Worm (Caenorhabditis elegans) whole organism, mixed stage, embryonic: ENCODE results near the gene H09F14.1.

Source experiments
- M03D4.4 ChIP-seq: sonication (generic microtip); optimal IDR thresholded peaks from 2 replicates; lab custom pipeline; 2017; ENCODE audit warnings: mild to moderate bottlenecking, missing genetic modification characterization, missing compliant biosample characterization
- ceh-39 ChIP-seq: fragments of 150-350 bp; optimal IDR thresholded peaks from 2 replicates; lab custom pipeline; 2014; ENCODE audit warnings: missing biosample characterization, missing genetic modification characterization
- ceh-43 ChIP-seq: fragments of 200-800 bp; sonication (Bioruptor generic); optimal IDR thresholded peaks from 2 replicates; lab custom pipeline; 2018; ENCODE audit warnings: mild to moderate bottlenecking, missing genetic modification characterization, moderate library complexity, missing compliant biosample characterization
- ceh-83 ChIP-seq: fragments of 200-800 bp; sonication (Bioruptor generic); optimal IDR thresholded peaks from 2 replicates; lab custom pipeline; 2018; ENCODE audit warnings: mild to moderate bottlenecking, missing genetic modification characterization, missing compliant biosample characterization
- ces-1 ChIP-seq: fragments of 150-350 bp; optimal IDR thresholded peaks from 2 replicates; lab custom pipeline; 2014; ENCODE audit warnings: missing biosample characterization, missing genetic modification reagents, missing genetic modification characterization
- cnd-1 ChIP-seq: fragments of 200-800 bp; sonication (Bioruptor generic); optimal IDR thresholded peaks from 2 replicates; lab custom pipeline; 2018; ENCODE audit warnings: mild to moderate bottlenecking, missing genetic modification characterization, missing compliant biosample characterization
- drap-1 ChIP-seq: fragments of 200-800 bp; sonication (Bioruptor generic); optimal IDR thresholded peaks from 3 replicates; lab custom pipeline; 2018; ENCODE audit warnings: mild to moderate bottlenecking, missing genetic modification characterization, missing compliant biosample characterization
- elt-1 ChIP-seq: sonication (generic microtip); optimal IDR thresholded peaks from 2 replicates; lab custom pipeline; 2017; ENCODE audit warnings: missing genetic modification characterization, mild to moderate bottlenecking, missing compliant biosample characterization, antibody characterized with exemption, moderate library complexity, borderline replicate concordance; ENCODE audit not compliant: insufficient read depth
- flh-1 ChIP-seq: fragments of 200-800 bp; sonication (Bioruptor generic); optimal IDR thresholded peaks from 2 replicates; lab custom pipeline; 2018; ENCODE audit warnings: mild to moderate bottlenecking, missing genetic modification characterization, moderate library complexity, missing compliant biosample characterization
- ham-2 ChIP-seq: fragments of 200-800 bp; sonication (Bioruptor generic); optimal IDR thresholded peaks from 2 replicates; lab custom pipeline; 2018; ENCODE audit warnings: mild to moderate bottlenecking, missing genetic modification characterization, missing compliant biosample characterization
- hlh-1 ChIP-seq: fragments of 150-350 bp; optimal IDR thresholded peaks from 2 replicates; lab custom pipeline; 2014; ENCODE audit warnings: missing biosample characterization, missing genetic modification reagents, missing genetic modification characterization
- lin-13 ChIP-seq: fragments of 150-350 bp; optimal IDR thresholded peaks from 2 replicates; lab custom pipeline; 2014; ENCODE audit warnings: missing biosample characterization, missing genetic modification characterization
- lin-32 ChIP-seq: fragments of 200-800 bp; sonication (Bioruptor generic); optimal IDR thresholded peaks from 2 replicates; lab custom pipeline; 2018; ENCODE audit warnings: mild to moderate bottlenecking, missing genetic modification characterization, missing compliant biosample characterization
- lsy-2 ChIP-seq: fragments of 150-350 bp; optimal IDR thresholded peaks from 2 replicates; lab custom pipeline; 2014; ENCODE audit warnings: missing biosample characterization, missing genetic modification characterization
- mab-5 ChIP-seq: fragments of 150-350 bp; optimal IDR thresholded peaks from 2 replicates; lab custom pipeline; 2014; ENCODE audit warnings: missing biosample characterization, missing genetic modification characterization
- mls-2 ChIP-seq: sonication (generic microtip); optimal IDR thresholded peaks from 2 replicates; lab custom pipeline; 2016; ENCODE audit warnings: mild to moderate bottlenecking, missing genetic modification characterization, moderate library complexity, missing compliant biosample characterization
- nhr-12 ChIP-seq: fragments of 150-350 bp; optimal IDR thresholded peaks from 2 replicates; lab custom pipeline; 2014; ENCODE audit warnings: missing biosample characterization, missing genetic modification characterization
- nhr-2 ChIP-seq: fragments of 150-350 bp; optimal IDR thresholded peaks from 2 replicates; lab custom pipeline; 2014; ENCODE audit warnings: missing biosample characterization, missing genetic modification characterization
- nhr-237 ChIP-seq: fragments of 150-350 bp; optimal IDR thresholded peaks from 2 replicates; lab custom pipeline; 2014; ENCODE audit warnings: missing biosample characterization, missing genetic modification characterization
- nhr-28 ChIP-seq: fragments of 150-350 bp; optimal IDR thresholded peaks from 2 replicates; lab custom pipeline; 2014; ENCODE audit warnings: missing biosample characterization, missing genetic modification characterization
- sem-2 ChIP-seq: fragments of 200-800 bp; sonication (Bioruptor generic); optimal IDR thresholded peaks from 2 replicates; lab custom pipeline; 2018; ENCODE audit warnings: mild to moderate bottlenecking, missing genetic modification characterization, missing compliant biosample characterization
- snpc-4 ChIP-seq: fragments of 150-350 bp; optimal IDR thresholded peaks from 2 replicates; lab custom pipeline; 2014; ENCODE audit warnings: missing biosample characterization, missing genetic modification characterization
- sptf-1 ChIP-seq: sonication (generic microtip); optimal IDR thresholded peaks from 2 replicates; lab custom pipeline; 2017; ENCODE audit warnings: mild to moderate bottlenecking, missing genetic modification characterization, moderate library complexity, missing compliant biosample characterization
- tbx-8 ChIP-seq: fragments of 200-800 bp; sonication (Bioruptor generic); optimal IDR thresholded peaks from 2 replicates; lab custom pipeline; 2018; ENCODE audit warnings: mild to moderate bottlenecking, missing genetic modification characterization, moderate library complexity, missing compliant biosample characterization
- unc-120 ChIP-seq: sonication (generic microtip); optimal IDR thresholded peaks from 2 replicates; lab custom pipeline; 2017; ENCODE audit warnings: missing genetic modification characterization, missing compliant biosample characterization; ENCODE audit not compliant: poor library complexity, severe bottlenecking
- zip-8 ChIP-seq: fragments of 150-350 bp; optimal IDR thresholded peaks from 2 replicates; lab custom pipeline; 2014; ENCODE audit warnings: missing biosample characterization, missing genetic modification characterization
- ztf-11 ChIP-seq: fragments of 150-350 bp; optimal IDR thresholded peaks from 2 replicates; lab custom pipeline; 2014; ENCODE audit warnings: missing biosample characterization, missing genetic modification characterization

Gene H09F14.1

DNA sequence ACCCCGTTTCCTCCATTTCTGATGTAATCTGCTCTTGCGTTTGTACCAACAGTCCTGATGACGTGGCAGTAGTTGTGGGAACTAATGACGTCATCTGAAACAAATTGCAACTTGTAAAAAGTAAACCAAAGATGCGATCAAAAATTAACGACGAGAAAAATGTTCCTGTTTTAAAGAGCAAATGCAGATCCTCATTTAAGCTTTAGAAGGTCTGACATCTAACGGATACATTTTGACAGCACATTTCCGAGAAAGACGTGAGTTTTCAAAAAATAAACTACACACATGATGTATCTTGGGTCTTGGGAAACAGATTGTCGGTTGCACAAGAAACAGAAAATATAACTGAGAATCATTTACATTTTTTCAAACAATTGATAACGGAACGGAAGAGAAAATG, at the start of gene H09F14.1:
TSS of gene H09F14.1 (minus strand) at position 101 of the 400 bp plus-strand sequence.
- TF ChIP-seq nhr-237 (tag; lab: Kevin White, UChicago) = no peak
- TF ChIP-seq zip-8 = peak; percentile 19

DNA sequence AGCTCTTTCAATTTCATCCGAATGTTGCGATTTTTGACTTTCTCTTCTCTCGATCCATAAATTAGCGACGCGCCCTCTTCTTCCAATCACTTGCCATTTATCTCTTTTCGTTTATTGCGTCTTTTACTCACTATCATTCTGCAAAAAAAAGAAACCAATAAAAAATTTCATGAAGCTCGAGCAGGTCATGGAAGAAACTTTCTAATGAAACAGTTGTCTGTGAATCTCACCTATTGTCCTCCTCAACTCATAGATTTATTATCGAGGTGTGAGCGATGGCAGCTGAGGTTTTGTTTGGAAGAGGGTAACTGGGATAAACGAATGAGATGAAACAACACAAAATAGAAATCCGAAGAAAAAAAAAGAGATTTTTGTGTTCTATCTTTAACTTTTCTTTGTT, 48.9 kb upstream of the H09F14.1 start:
- TF ChIP-seq flh-1 (GFP tag; lab: Kevin White, UChicago) = no peak
- TF ChIP-seq hlh-1 (tag; lab: Kevin White, UChicago) = no peak

DNA sequence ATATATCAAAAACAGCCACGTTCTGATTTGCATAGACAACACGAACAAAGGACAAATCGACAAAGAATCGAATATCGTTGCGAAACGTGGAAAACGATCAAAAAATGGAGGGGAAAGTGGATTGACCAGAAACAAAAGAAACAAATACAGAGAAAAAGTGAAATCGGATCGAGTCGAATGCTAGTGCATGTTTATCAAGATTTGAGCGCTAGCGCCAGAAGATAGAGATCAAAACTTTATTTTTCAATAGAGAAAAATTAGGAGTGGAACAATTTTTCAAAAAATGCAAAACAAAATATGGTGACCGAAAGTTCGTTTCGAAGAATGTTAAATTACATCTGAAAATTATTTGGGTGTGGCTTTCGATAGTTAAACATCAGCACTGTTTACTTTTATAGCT, 46.6 kb upstream of the H09F14.1 start:
- TF ChIP-seq lsy-2 (tag; lab: Kevin White, UChicago) (no peak), elt-1 (tag; lab: Kevin White, UChicago) (peak; percentile 69)

DNA sequence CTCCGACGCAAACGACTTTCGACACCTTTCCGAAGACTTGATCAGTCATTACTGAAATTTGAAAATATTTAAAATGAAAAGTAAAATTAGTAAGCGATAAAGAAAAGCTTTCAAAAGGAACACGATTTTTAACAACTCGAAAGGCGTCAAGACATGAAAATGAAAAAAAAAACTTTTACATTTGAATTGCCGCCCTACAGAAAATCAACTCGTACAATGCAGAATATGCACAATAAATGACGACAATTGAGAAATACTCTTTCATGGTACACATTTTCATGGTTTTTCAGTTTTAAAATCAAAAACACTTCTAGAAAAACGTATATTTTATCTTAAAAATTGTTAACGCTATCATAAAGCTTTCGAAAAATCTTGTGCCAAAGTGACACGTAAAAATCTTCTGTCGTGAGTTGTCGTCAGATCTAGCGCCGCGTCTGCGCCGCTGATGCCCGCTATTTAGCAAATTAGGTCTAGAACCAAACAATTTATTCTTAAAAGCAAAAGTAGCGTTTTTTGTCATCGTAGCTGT, 46.1 kb upstream of the H09F14.1 start, which contains the start of gene sqv-4:
TSS of gene sqv-4 (minus strand) at position 51 of the 529 bp plus-strand sequence.
- no peak for TF ChIP-seq ham-2 (GFP tag; lab: Kevin White, UChicago)
- no peak for TF ChIP-seq nhr-2
- no peak for TF ChIP-seq lsy-2 (tag; lab: Kevin White, UChicago)
- TF ChIP-seq snpc-4 (tag; lab: Kevin White, UChicago) = no peak
- TF ChIP-seq tbx-8 (GFP tag; lab: Kevin White, UChicago) = no peak
- no peak for TF ChIP-seq elt-1 (tag; lab: Kevin White, UChicago)
- TF ChIP-seq unc-120 (tag; lab: Kevin White, UChicago) = no peak
- no peak for TF ChIP-seq ces-1
- no peak for TF ChIP-seq sem-2 (GFP tag; lab: Kevin White, UChicago)
- TF ChIP-seq flh-1 (GFP tag; lab: Kevin White, UChicago) = no peak
- no peak for TF ChIP-seq ztf-11 (tag; lab: Kevin White, UChicago)

DNA sequence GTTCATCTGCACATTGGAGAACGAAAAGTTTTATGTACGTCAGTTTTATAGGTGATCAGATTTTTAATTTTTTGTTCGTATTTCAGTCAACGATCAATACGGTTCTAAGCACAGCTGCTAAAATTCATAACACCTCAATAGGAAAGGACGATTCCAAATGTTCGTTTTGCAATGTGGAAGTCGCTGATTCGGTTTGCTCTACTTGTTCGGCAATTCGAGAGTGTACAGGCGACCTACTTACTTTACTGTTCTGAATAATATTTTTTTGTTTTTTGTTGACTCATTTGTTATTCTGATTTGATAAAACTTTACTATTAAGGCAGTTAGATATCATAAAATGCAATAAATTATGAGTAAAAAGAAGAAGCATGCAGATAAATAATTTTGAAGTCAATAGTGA, 43.9 kb upstream of the H09F14.1 start:
- TF ChIP-seq cnd-1 (tag; lab: Kevin White, UChicago) = no peak

DNA sequence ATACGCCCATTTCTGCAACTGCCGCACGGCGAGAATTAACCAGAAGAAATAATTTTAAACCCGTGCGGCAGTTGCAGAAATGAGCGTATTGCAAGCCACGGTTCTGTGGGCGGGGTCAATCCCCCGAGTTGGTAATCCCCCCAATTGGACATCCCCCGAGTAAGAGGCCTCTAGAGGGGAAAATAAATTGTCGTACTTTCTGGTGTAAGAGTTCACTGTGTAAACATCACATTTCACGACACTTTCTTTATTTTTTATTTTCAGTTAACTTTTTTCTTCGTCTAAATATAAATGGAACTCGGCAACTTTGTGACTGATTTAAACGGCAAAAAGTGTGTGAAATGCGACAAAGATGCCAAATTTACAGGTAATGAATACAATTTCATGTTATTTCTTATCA, 42.6 kb upstream of the H09F14.1 start, which contains the start of gene tut-2:
TSS of gene tut-2 (plus strand) at position 277 of the 400 bp plus-strand sequence.
- TF ChIP-seq ztf-11 (tag; lab: Kevin White, UChicago) (no peak), hlh-1 (tag; lab: Kevin White, UChicago) (no peak), lsy-2 (tag; lab: Kevin White, UChicago) (peak; percentile 17)

DNA sequence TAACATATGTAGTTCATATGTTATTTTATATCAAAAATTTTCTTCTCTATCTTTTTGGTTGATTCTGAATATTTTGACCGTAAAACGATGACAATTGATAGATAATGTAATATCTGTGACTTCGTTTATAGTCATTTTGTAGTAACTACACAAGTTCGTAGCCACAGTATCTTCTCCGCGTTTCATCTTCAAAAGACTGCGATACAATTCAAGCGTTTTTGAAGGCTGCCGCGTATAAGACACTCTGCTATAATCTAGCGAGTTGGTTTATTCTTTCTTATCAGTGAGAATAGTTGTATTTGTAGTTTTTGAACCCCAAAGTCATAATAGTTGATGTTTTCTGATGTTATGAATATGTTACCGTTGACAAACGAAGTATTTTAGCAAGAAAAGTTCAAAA, 41.6 kb upstream of the H09F14.1 start, which contains the start of gene ugt-34:
TSS of gene ugt-34 (minus strand) at position 21 of the 400 bp plus-strand sequence.
- TF ChIP-seq ham-2 (GFP tag; lab: Kevin White, UChicago) (no peak), drap-1 (no peak), zip-8 (no peak), ces-1 (no peak), elt-1 (tag; lab: Kevin White, UChicago) (no peak), M03D4.4 (no peak), mab-5 (tag; lab: Kevin White, UChicago) (no peak), ztf-11 (tag; lab: Kevin White, UChicago) (no peak), lin-13 (no peak), nhr-28 (tag; lab: Kevin White, UChicago) (no peak), nhr-12 (tag; lab: Kevin White, UChicago) (no peak), hlh-1 (tag; lab: Kevin White, UChicago) (no peak), ceh-43 (GFP tag; lab: Kevin White, UChicago) (no peak), mls-2 (tag; lab: Kevin White, UChicago) (no peak), ceh-83 (no peak), lin-32 (GFP tag; lab: Kevin White, UChicago) (no peak), ceh-39 (tag; lab: Kevin White, UChicago) (no peak), nhr-237 (tag; lab: Kevin White, UChicago) (no peak), sptf-1 (tag; lab: Kevin White, UChicago) (no peak)
